Worm (Caenorhabditis elegans) whole organism, young adult: ENCODE data around the gene nspa-2.

Experiments used
- B0336.3 ChIP-seq: fragments of 200-800 bp; sonication (Bioruptor generic); IDR thresholded peaks from 2 replicates; pipeline ENCODE4 v1.3.6; 2022; ENCODE audit warnings: missing genetic modification characterization, missing compliant biosample characterization
- F22D6.2 ChIP-seq: sonication (generic microtip); optimal IDR thresholded peaks from 2 replicates; lab custom pipeline; 2016; ENCODE audit warnings: mild to moderate bottlenecking, missing genetic modification characterization, missing compliant biosample characterization
- F37B4.10 ChIP-seq: fragments of 200-800 bp; sonication (Bioruptor generic); IDR thresholded peaks from 2 replicates; pipeline ENCODE4 v1.3.6; 2022; ENCODE audit warnings: missing genetic modification characterization, missing compliant biosample characterization
- F49E8.2 ChIP-seq: sonication (generic microtip); optimal IDR thresholded peaks from 3 replicates; lab custom pipeline; 2017; ENCODE audit warnings: missing genetic modification characterization, mild to moderate bottlenecking, missing compliant biosample characterization, antibody characterized with exemption, moderate library complexity; ENCODE audit not compliant: insufficient read depth
- F57A8.1 ChIP-seq: fragments of 200-800 bp; sonication (Bioruptor generic); optimal IDR thresholded peaks from 2 replicates; lab custom pipeline; 2018; ENCODE audit warnings: mild to moderate bottlenecking, missing genetic modification characterization, moderate library complexity, missing compliant biosample characterization
- F57C9.4 ChIP-seq: sonication (generic microtip); optimal IDR thresholded peaks from 2 replicates; lab custom pipeline; 2017; ENCODE audit warnings: mild to moderate bottlenecking, missing genetic modification characterization, missing compliant biosample characterization
- aptf-3 ChIP-seq: fragments of 200-800 bp; sonication (Bioruptor generic); IDR thresholded peaks from 2 replicates; pipeline ENCODE4 v1.3.6; 2022; ENCODE audit warnings: missing genetic modification characterization, missing compliant biosample characterization
- attf-3 ChIP-seq: fragments of 200-800 bp; sonication (Bioruptor generic); conservative IDR thresholded peaks from 2 replicates; pipeline ENCODE4 v1.3.6; 2022; ENCODE audit warnings: missing genetic modification reagents, missing genetic modification characterization, missing compliant biosample characterization
- attf-5 ChIP-seq: fragments of 200-800 bp; sonication (Bioruptor generic); optimal IDR thresholded peaks from 2 replicates; lab custom pipeline; 2018; ENCODE audit warnings: mild to moderate bottlenecking, missing genetic modification characterization, missing compliant biosample characterization
- ceh-27 ChIP-seq: fragments of 200-800 bp; sonication (Bioruptor generic); optimal IDR thresholded peaks from 2 replicates; lab custom pipeline; 2018; ENCODE audit warnings: mild to moderate bottlenecking, missing genetic modification characterization, moderate library complexity, missing compliant biosample characterization
- ceh-40 ChIP-seq: fragments of 200-800 bp; sonication (Bioruptor generic); IDR thresholded peaks from 2 replicates; pipeline ENCODE4 v1.3.6; 2022; ENCODE audit warnings: missing genetic modification characterization, missing compliant biosample characterization
- ceh-91 ChIP-seq: fragments of 200-800 bp; sonication (Bioruptor generic); IDR thresholded peaks from 2 replicates; pipeline ENCODE4 v1.3.6; 2022; ENCODE audit warnings: missing genetic modification reagents, missing genetic modification characterization, missing compliant biosample characterization
- chd-7 ChIP-seq: sonication (generic microtip); optimal IDR thresholded peaks from 2 replicates; lab custom pipeline; 2016; ENCODE audit warnings: mild to moderate bottlenecking, missing genetic modification characterization, moderate library complexity, missing compliant biosample characterization
- die-1 ChIP-seq: sonication (generic microtip); optimal IDR thresholded peaks from 2 replicates; lab custom pipeline; 2016; ENCODE audit warnings: missing genotype, mild to moderate bottlenecking, missing genetic modification characterization, missing compliant biosample characterization
- dox-1 ChIP-seq: fragments of 200-800 bp; sonication (Bioruptor generic); IDR thresholded peaks from 2 replicates; pipeline ENCODE4 v1.3.6; 2022; ENCODE audit warnings: missing genetic modification reagents, missing genetic modification characterization, missing compliant biosample characterization
- dpff-1 ChIP-seq: sonication (generic microtip); optimal IDR thresholded peaks from 2 replicates; lab custom pipeline; 2017; ENCODE audit warnings: mild to moderate bottlenecking, missing genetic modification characterization, missing compliant biosample characterization
- egl-18 ChIP-seq: fragments of 200-800 bp; sonication (Bioruptor generic); IDR thresholded peaks from 2 replicates; pipeline ENCODE4 v1.3.6; 2022; ENCODE audit warnings: missing genetic modification reagents, missing genetic modification characterization, missing compliant biosample characterization
- egl-44 ChIP-seq: fragments of 200-800 bp; sonication (Bioruptor generic); IDR thresholded peaks from 2 replicates; pipeline ENCODE4 v1.3.6; 2022; ENCODE audit warnings: missing genetic modification reagents, missing genetic modification characterization, missing compliant biosample characterization
- ets-4 ChIP-seq: fragments of 200-800 bp; sonication (Bioruptor generic); optimal IDR thresholded peaks from 2 replicates; lab custom pipeline; 2018; ENCODE audit warnings: mild to moderate bottlenecking, missing genetic modification characterization, missing compliant biosample characterization
- him-1 ChIP-seq: sonication (generic microtip); optimal IDR thresholded peaks from 2 replicates; lab custom pipeline; 2016; ENCODE audit warnings: missing genotype, missing genetic modification reagents, missing genetic modification characterization, missing compliant biosample characterization
- hlh-12 ChIP-seq: sonication (generic microtip); optimal IDR thresholded peaks from 2 replicates; lab custom pipeline; 2016; ENCODE audit warnings: missing genetic modification characterization, missing compliant biosample characterization
- lag-1 ChIP-seq: fragments of 200-800 bp; sonication (Bioruptor generic); IDR thresholded peaks from 2 replicates; pipeline ENCODE4 v1.3.6; 2022; ENCODE audit warnings: missing genetic modification reagents, missing genetic modification characterization, missing compliant biosample characterization
- lin-35 ChIP-seq, 3 experiments: fragments of 150-350 bp in 2 of 3; sonication (generic microtip) in 1 of 3; optimal IDR thresholded peaks; 2 replicates each; lab custom pipeline; 2014 to 2018; ENCODE audit warnings: missing biosample characterization in 3 of 3, missing genetic modification characterization in 3 of 3, missing genetic modification reagents in 3 of 3
- lin-54 ChIP-seq: fragments of 200-800 bp; sonication (Bioruptor generic); optimal IDR thresholded peaks from 2 replicates; lab custom pipeline; 2018; ENCODE audit warnings: mild to moderate bottlenecking, missing genetic modification characterization, missing compliant biosample characterization
- madf-10 ChIP-seq: sonication (generic microtip); optimal IDR thresholded peaks from 2 replicates; lab custom pipeline; 2016; ENCODE audit warnings: mild to moderate bottlenecking, missing genetic modification characterization, missing compliant biosample characterization
- madf-3 ChIP-seq: fragments of 200-800 bp; sonication (Bioruptor generic); IDR thresholded peaks from 2 replicates; pipeline ENCODE4 v1.3.6; 2022; ENCODE audit warnings: missing genetic modification reagents, missing genetic modification characterization, missing compliant biosample characterization
- mxl-1 ChIP-seq: sonication (generic microtip); optimal IDR thresholded peaks from 2 replicates; lab custom pipeline; 2016; ENCODE audit warnings: missing genetic modification characterization, missing compliant biosample characterization
- nfya-2 ChIP-seq: fragments of 200-800 bp; sonication (Bioruptor generic); IDR thresholded peaks from 2 replicates; pipeline ENCODE4 v1.3.6; 2022; ENCODE audit warnings: missing genetic modification reagents, missing genetic modification characterization, missing compliant biosample characterization
- rcor-1 ChIP-seq: fragments of 200-800 bp; sonication (Bioruptor generic); IDR thresholded peaks from 2 replicates; pipeline ENCODE4 v1.3.6; 2022; ENCODE audit warnings: missing genetic modification reagents, missing genetic modification characterization, missing compliant biosample characterization
- snpc-4 ChIP-seq, 5 experiments: fragments of 150-350 bp in 1 of 5; sonication (generic microtip) in 4 of 5; optimal IDR thresholded peaks; 2 replicates each; lab custom pipeline; 2014 to 2018; ENCODE audit warnings: missing genetic modification characterization in 5 of 5, missing biosample characterization in 3 of 5, antibody characterized with exemption in 2 of 5, mild to moderate bottlenecking in 2 of 5, missing compliant biosample characterization in 2 of 5, missing genotype in 2 of 5, moderate library complexity in 2 of 5, missing genetic modification reagents in 1 of 5
- somi-1 ChIP-seq: fragments of 200-800 bp; sonication (Bioruptor generic); optimal IDR thresholded peaks from 2 replicates; lab custom pipeline; 2018; ENCODE audit warnings: mild to moderate bottlenecking, missing genetic modification characterization, missing compliant biosample characterization
- unc-130 ChIP-seq: sonication (generic microtip); optimal IDR thresholded peaks from 2 replicates; lab custom pipeline; 2016; ENCODE audit warnings: missing genetic modification reagents, missing genetic modification characterization, missing compliant biosample characterization
- xnd-1 ChIP-seq: sonication (generic microtip); optimal IDR thresholded peaks from 2 replicates; lab custom pipeline; 2016; ENCODE audit warnings: missing genotype, missing genetic modification reagents, missing genetic modification characterization, missing compliant biosample characterization
- zfh-2 ChIP-seq: fragments of 200-800 bp; sonication (Bioruptor generic); conservative IDR thresholded peaks from 2 replicates; pipeline ENCODE4 v1.3.6; 2022; ENCODE audit warnings: missing genetic modification reagents, missing genetic modification characterization, missing compliant biosample characterization
- ztf-22 ChIP-seq: fragments of 200-800 bp; sonication (Bioruptor generic); optimal IDR thresholded peaks from 2 replicates; lab custom pipeline; 2018; ENCODE audit warnings: mild to moderate bottlenecking, missing genetic modification characterization, moderate library complexity, missing compliant biosample characterization
- ztf-6 ChIP-seq: fragments of 200-800 bp; sonication (Bioruptor generic); IDR thresholded peaks from 2 replicates; pipeline ENCODE4 v1.3.6; 2022; ENCODE audit warnings: missing genetic modification reagents, missing genetic modification characterization, missing compliant biosample characterization

nspa-2 gene

DNA sequence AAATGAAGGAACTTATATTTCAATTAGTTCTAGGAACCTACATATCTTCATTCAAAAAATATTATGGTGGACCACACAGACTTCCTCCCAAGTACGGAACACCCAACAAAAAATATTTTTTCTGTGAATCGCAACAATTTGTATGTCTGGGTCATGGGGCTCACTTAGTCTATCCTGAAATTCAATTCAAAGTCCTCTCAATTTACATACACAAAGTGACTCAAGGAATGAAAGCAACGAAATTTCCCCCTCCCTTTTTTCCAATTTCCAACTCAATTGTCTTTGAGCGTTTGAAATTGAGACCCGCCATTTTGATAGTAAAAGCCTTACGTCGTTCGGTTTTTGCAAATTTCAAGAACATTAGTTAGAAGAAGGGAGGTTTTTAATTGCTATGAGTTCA lies 31.5 kb upstream of the nspa-2 start:
- TF ChIP-seq F57A8.1 (GFP tag; lab: Kevin White, UChicago), result no peak
- TF ChIP-seq lag-1 (GFP tag; lab: Robert Waterston, UW), result no peak
- no peak for TF ChIP-seq die-1 (tag; lab: Kevin White, UChicago)
- no peak for TF ChIP-seq F37B4.10
- TF ChIP-seq F49E8.2 (tag; lab: Kevin White, UChicago), result no peak

ce11 chrV:14868181-14868580 lies 22.7 kb upstream of the nspa-2 start, which contains the start of gene gcy-14:
Gene gcy-14, minus strand, starts transcription at chrV:14868281.
- TF ChIP-seq ceh-40 (GFP tag; lab: Robert Waterston, UW) (no peak), zfh-2 (GFP tag; lab: Robert Waterston, UW) (no peak), B0336.3 (GFP tag; lab: Robert Waterston, UW) (no peak), lin-35 (GFP tag; optimal IDR thresholded peaks at IDR 0.05; lab: Kevin White, UChicago) (no peak), ceh-27 (GFP tag; lab: Kevin White, UChicago) (no peak), xnd-1 (tag; lab: Kevin White, UChicago) (no peak), ets-4 (no peak), somi-1 (GFP tag; lab: Kevin White, UChicago) (no peak), ztf-22 (no peak), F57A8.1 (GFP tag; lab: Kevin White, UChicago) (no peak), F22D6.2 (tag; lab: Kevin White, UChicago) (no peak), lin-54 (no peak), F57C9.4 (tag; lab: Kevin White, UChicago) (no peak), rcor-1 (no peak), hlh-12 (tag; lab: Kevin White, UChicago) (no peak), him-1 (tag; lab: Kevin White, UChicago) (no peak)

DNA sequence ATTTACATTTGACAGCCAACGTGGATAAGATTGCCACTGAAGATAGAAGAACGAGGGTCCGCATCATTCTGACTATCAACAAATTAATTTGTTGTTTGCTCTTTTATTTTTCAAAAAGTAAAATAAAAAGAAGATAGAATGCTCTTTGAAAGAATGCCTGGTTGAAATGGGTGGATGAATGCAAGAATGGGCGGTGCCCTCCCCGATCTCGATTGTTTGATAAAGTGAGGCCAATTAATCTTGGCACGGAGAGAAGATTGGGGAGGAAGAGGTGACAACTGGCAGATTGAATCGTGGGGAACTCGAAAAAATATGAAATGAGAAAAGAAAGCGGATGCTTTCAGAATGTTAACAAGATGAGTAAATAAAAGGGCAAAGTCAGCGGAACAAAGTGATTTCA lies 19.5 kb upstream of the nspa-2 start, which contains the start of gene ZC412.3:
Gene ZC412.3 (minus strand): TSS at position 183 of the 400 bp plus-strand sequence.
- TF ChIP-seq madf-10 (tag; lab: Kevin White, UChicago), result no peak
- no peak for TF ChIP-seq dpff-1 (tag; lab: Kevin White, UChicago)
- no peak for TF ChIP-seq egl-18 (GFP tag; lab: Robert Waterston, UW)
- no peak for TF ChIP-seq mxl-1 (tag; lab: Kevin White, UChicago)
- no peak for TF ChIP-seq ztf-6
- no peak for TF ChIP-seq snpc-4 (GFP tag; optimal IDR thresholded peaks at IDR 0.05; lab: Kevin White, UChicago)
- no peak for TF ChIP-seq snpc-4 (tag; optimal IDR thresholded peaks at IDR 0.05; lab: Kevin White, UChicago)
- no peak for TF ChIP-seq attf-3
- no peak for TF ChIP-seq attf-5
- TF ChIP-seq dox-1 (GFP tag; lab: Robert Waterston, UW), result no peak
- TF ChIP-seq egl-44 (GFP tag; lab: Robert Waterston, UW), result no peak
- no peak for TF ChIP-seq F49E8.2 (tag; lab: Kevin White, UChicago)
- no peak for TF ChIP-seq ceh-91 (GFP tag; lab: Robert Waterston, UW)
- no peak for TF ChIP-seq aptf-3 (GFP tag; lab: Robert Waterston, UW)
- TF ChIP-seq nfya-2 (GFP tag; lab: Robert Waterston, UW), result no peak
- no peak for TF ChIP-seq madf-3 (GFP tag; lab: Robert Waterston, UW)
- no peak for TF ChIP-seq chd-7 (tag; lab: Kevin White, UChicago)
- TF ChIP-seq unc-130 (GFP tag; lab: Kevin White, UChicago), result no peak
- no peak for TF ChIP-seq lin-54
